Worm (Caenorhabditis elegans) whole organism, L4 larva: Measurements from ENCODE around the gene fipr-4.

Experiments
- D1046.2 ChIP-seq: fragments of 200-800 bp; sonication (Bioruptor generic); IDR thresholded peaks from 2 replicates; pipeline ENCODE4 v1.3.6; 2022; ENCODE audit warnings: missing genetic modification characterization, missing compliant biosample characterization
- F26F4.8 ChIP-seq: fragments of 200-800 bp; sonication (Bioruptor generic); conservative IDR thresholded peaks from 2 replicates; pipeline ENCODE4 v1.3.6; 2022; ENCODE audit warnings: missing genetic modification characterization, missing compliant biosample characterization
- F37D6.2 ChIP-seq: sonication (generic microtip); optimal IDR thresholded peaks from 2 replicates; lab custom pipeline; 2016; ENCODE audit warnings: mild to moderate bottlenecking, missing genetic modification characterization, missing compliant biosample characterization
- F44E2.7 ChIP-seq: fragments of 200-800 bp; sonication (Bioruptor generic); IDR thresholded peaks from 2 replicates; pipeline ENCODE4 v2.1.2; 2022; ENCODE audit warnings: missing genetic modification characterization, missing compliant biosample characterization
- R02D3.7 ChIP-seq: fragments of 150-350 bp; sonication (generic microtip); optimal IDR thresholded peaks from 3 replicates; lab custom pipeline; 2014; ENCODE audit warnings: missing biosample characterization, missing genetic modification characterization
- T26A8.4 ChIP-seq: fragments of 200-800 bp; sonication (Bioruptor generic); IDR thresholded peaks from 2 replicates; pipeline ENCODE4 v1.3.6; 2022; ENCODE audit warnings: missing genetic modification characterization, missing compliant biosample characterization
- Y105C5A.15 ChIP-seq: fragments of 200-800 bp; sonication (Bioruptor generic); IDR thresholded peaks from 2 replicates; pipeline ENCODE4 v1.3.6; 2022; ENCODE audit warnings: missing genetic modification characterization, missing compliant biosample characterization
- ama-1 ChIP-seq: fragments of 150-350 bp; optimal IDR thresholded peaks from 2 replicates; lab custom pipeline; 2014; ENCODE audit warnings: inconsistent platforms, mixed read lengths
- attf-4 ChIP-seq: sonication (generic microtip); optimal IDR thresholded peaks from 3 replicates; lab custom pipeline; 2017; ENCODE audit warnings: missing biosample characterization, missing genetic modification characterization
- ceh-20 ChIP-seq: fragments of 200-800 bp; sonication (Bioruptor generic); IDR thresholded peaks from 2 replicates; pipeline ENCODE4 v1.3.6; 2022; ENCODE audit warnings: missing genetic modification reagents, missing genetic modification characterization, missing compliant biosample characterization
- ceh-44 ChIP-seq: fragments of 200-800 bp; sonication (Bioruptor generic); IDR thresholded peaks from 2 replicates; pipeline ENCODE4 v1.3.6; 2022; ENCODE audit warnings: missing genetic modification reagents, missing genetic modification characterization, missing compliant biosample characterization
- ceh-82 ChIP-seq: sonication (generic microtip); optimal IDR thresholded peaks from 2 replicates; lab custom pipeline; 2017; ENCODE audit warnings: missing biosample characterization, missing genetic modification characterization
- daf-12 ChIP-seq: fragments of 150-350 bp; optimal IDR thresholded peaks from 2 replicates; lab custom pipeline; 2014; ENCODE audit warnings: missing biosample characterization, missing genetic modification reagents, missing genetic modification characterization
- daf-19 ChIP-seq: fragments of 200-800 bp; sonication (Bioruptor generic); conservative IDR thresholded peaks from 2 replicates; pipeline ENCODE4 v1.3.6; 2022; ENCODE audit warnings: missing genetic modification characterization, missing compliant biosample characterization
- daf-8 ChIP-seq: fragments of 200-800 bp; sonication (Bioruptor generic); IDR thresholded peaks from 2 replicates; pipeline ENCODE4 v1.3.6; 2022; ENCODE audit warnings: missing genetic modification characterization, missing compliant biosample characterization
- dmd-9 ChIP-seq: fragments of 200-800 bp; sonication (Bioruptor generic); IDR thresholded peaks from 2 replicates; pipeline ENCODE4 v1.3.6; 2022; ENCODE audit warnings: missing genetic modification reagents, missing genetic modification characterization, missing compliant biosample characterization
- dpl-1 ChIP-seq: fragments of 150-350 bp; optimal IDR thresholded peaks from 2 replicates; lab custom pipeline; 2014; ENCODE audit warnings: missing biosample characterization, missing genetic modification reagents, missing genetic modification characterization
- duxl-1 ChIP-seq: sonication (generic microtip); optimal IDR thresholded peaks from 2 replicates; lab custom pipeline; 2016; ENCODE audit warnings: mild to moderate bottlenecking, missing genetic modification characterization, moderate library complexity, missing compliant biosample characterization; ENCODE audit not compliant: poor library complexity
- egl-27 ChIP-seq: sonication (generic microtip); optimal IDR thresholded peaks from 3 replicates; lab custom pipeline; 2017; ENCODE audit warnings: missing biosample characterization, missing genetic modification reagents, missing genetic modification characterization
- egl-43 ChIP-seq: fragments of 200-800 bp; sonication (Bioruptor generic); IDR thresholded peaks from 2 replicates; pipeline ENCODE4 v1.3.6; 2022; ENCODE audit warnings: missing genetic modification reagents, missing genetic modification characterization, missing compliant biosample characterization
- fos-1 ChIP-seq: fragments of 150-350 bp; optimal IDR thresholded peaks from 2 replicates; lab custom pipeline; 2014; ENCODE audit warnings: missing biosample characterization, missing genetic modification characterization
- hif-1 ChIP-seq, 2 experiments: sonication (generic microtip); optimal IDR thresholded peaks; 2 replicates each; lab custom pipeline; 2016 to 2017; ENCODE audit warnings: missing compliant biosample characterization in 2 of 2, missing genetic modification characterization in 2 of 2, missing genetic modification reagents in 2 of 2, missing genotype in 2 of 2, mild to moderate bottlenecking in 1 of 2
- hlh-11 ChIP-seq: fragments of 200-800 bp; sonication (Bioruptor generic); optimal IDR thresholded peaks from 2 replicates; lab custom pipeline; 2018; ENCODE audit warnings: mild to moderate bottlenecking, missing genetic modification characterization, missing compliant biosample characterization
- lin-1 ChIP-seq: fragments of 200-800 bp; sonication (Bioruptor generic); IDR thresholded peaks from 2 replicates; pipeline ENCODE4 v1.3.6; 2022; ENCODE audit warnings: missing genetic modification reagents, missing genetic modification characterization, missing compliant biosample characterization
- lin-29 ChIP-seq: fragments of 200-800 bp; sonication (Bioruptor generic); IDR thresholded peaks from 2 replicates; pipeline ENCODE4 v1.3.6; 2022; ENCODE audit warnings: missing genetic modification reagents, missing genetic modification characterization, missing compliant biosample characterization
- lin-38 ChIP-seq: fragments of 200-800 bp; sonication (Bioruptor generic); IDR thresholded peaks from 2 replicates; pipeline ENCODE4 v1.3.6; 2022; ENCODE audit warnings: missing genetic modification reagents, missing genetic modification characterization, missing compliant biosample characterization
- mdt-29 ChIP-seq: fragments of 200-800 bp; sonication (Bioruptor generic); IDR thresholded peaks from 2 replicates; pipeline ENCODE4 v1.3.6; 2022; ENCODE audit warnings: missing genetic modification reagents, missing genetic modification characterization, missing compliant biosample characterization
- mes-2 ChIP-seq: sonication (generic microtip); optimal IDR thresholded peaks from 2 replicates; lab custom pipeline; 2016; ENCODE audit warnings: missing genotype, mild to moderate bottlenecking, missing genetic modification characterization, missing compliant biosample characterization; ENCODE audit not compliant: poor library complexity, severe bottlenecking
- mxl-2 ChIP-seq: fragments of 200-800 bp; sonication (Bioruptor generic); conservative IDR thresholded peaks from 2 replicates; pipeline ENCODE4 v1.3.6; 2022; ENCODE audit warnings: missing genetic modification reagents, missing genetic modification characterization, missing compliant biosample characterization
- nhr-102 ChIP-seq: sonication (generic microtip); optimal IDR thresholded peaks from 2 replicates; lab custom pipeline; 2016; ENCODE audit warnings: mild to moderate bottlenecking, missing genetic modification characterization, moderate library complexity, missing compliant biosample characterization
- nhr-11 ChIP-seq: fragments of 150-350 bp; optimal IDR thresholded peaks from 2 replicates; lab custom pipeline; 2014; ENCODE audit warnings: missing biosample characterization, missing genetic modification characterization
- nhr-111 ChIP-seq: fragments of 200-800 bp; sonication (Bioruptor generic); optimal IDR thresholded peaks from 2 replicates; lab custom pipeline; 2018; ENCODE audit warnings: mild to moderate bottlenecking, missing genetic modification characterization, missing compliant biosample characterization
- nhr-237 ChIP-seq: sonication (generic microtip); optimal IDR thresholded peaks from 2 replicates; lab custom pipeline; 2017; ENCODE audit warnings: missing biosample characterization, missing genetic modification characterization
- nhr-28 ChIP-seq: fragments of 150-350 bp; optimal IDR thresholded peaks from 2 replicates; lab custom pipeline; 2014; ENCODE audit warnings: missing biosample characterization, missing genetic modification characterization
- nhr-41 ChIP-seq: fragments of 200-800 bp; sonication (Bioruptor generic); IDR thresholded peaks from 2 replicates; pipeline ENCODE4 v1.3.6; 2022; ENCODE audit warnings: missing genetic modification reagents, missing genetic modification characterization, missing compliant biosample characterization
- nhr-77 ChIP-seq: fragments of 150-350 bp; optimal IDR thresholded peaks from 2 replicates; lab custom pipeline; 2014; ENCODE audit warnings: missing biosample characterization, missing genetic modification characterization
- rbr-2 ChIP-seq: sonication (generic microtip); optimal IDR thresholded peaks from 2 replicates; lab custom pipeline; 2016; ENCODE audit warnings: missing genotype, missing genetic modification characterization, missing compliant biosample characterization
- saeg-2 ChIP-seq: fragments of 200-800 bp; sonication (Bioruptor generic); IDR thresholded peaks from 2 replicates; pipeline ENCODE4 v1.3.6; 2022; ENCODE audit warnings: missing genetic modification reagents, missing genetic modification characterization, missing compliant biosample characterization
- sdz-12 ChIP-seq: fragments of 200-800 bp; sonication (Bioruptor generic); optimal IDR thresholded peaks from 2 replicates; lab custom pipeline; 2018; ENCODE audit warnings: mild to moderate bottlenecking, missing genetic modification characterization, missing compliant biosample characterization
- set-16 ChIP-seq: fragments of 200-800 bp; sonication (Bioruptor generic); IDR thresholded peaks from 2 replicates; pipeline ENCODE4 v1.3.6; 2022; ENCODE audit warnings: missing genetic modification reagents, missing genetic modification characterization, missing compliant biosample characterization
- snpc-1.2 ChIP-seq: fragments of 200-800 bp; sonication (Bioruptor generic); IDR thresholded peaks from 2 replicates; pipeline ENCODE4 v1.3.6; 2022; ENCODE audit warnings: missing genetic modification reagents, missing genetic modification characterization, missing compliant biosample characterization
- snpc-4 ChIP-seq: fragments of 150-350 bp; optimal IDR thresholded peaks from 2 replicates; lab custom pipeline; 2014; ENCODE audit warnings: missing biosample characterization, missing genetic modification characterization
- spr-1 ChIP-seq: sonication (generic microtip); optimal IDR thresholded peaks from 2 replicates; lab custom pipeline; 2016; ENCODE audit warnings: mild to moderate bottlenecking, missing genetic modification characterization, missing compliant biosample characterization
- tra-1 ChIP-seq: fragments of 200-800 bp; sonication (Bioruptor generic); IDR thresholded peaks from 2 replicates; pipeline ENCODE4 v1.3.6; 2022; ENCODE audit warnings: missing genetic modification reagents, missing genetic modification characterization, missing compliant biosample characterization
- zfp-2 ChIP-seq: sonication (generic microtip); optimal IDR thresholded peaks from 2 replicates; lab custom pipeline; 2016; ENCODE audit warnings: mild to moderate bottlenecking, missing genetic modification characterization, missing compliant biosample characterization
- zip-11 ChIP-seq: fragments of 200-800 bp; sonication (Bioruptor generic); IDR thresholded peaks from 2 replicates; pipeline ENCODE4 v1.3.6; 2022; ENCODE audit warnings: missing genetic modification characterization, missing compliant biosample characterization
- zip-2 ChIP-seq: fragments of 150-350 bp; optimal IDR thresholded peaks from 2 replicates; lab custom pipeline; 2014; ENCODE audit warnings: missing biosample characterization, missing genetic modification characterization

Gene fipr-4

ce11 chrV:10210244-10210643 lies 18.0 kb downstream of the fipr-4 start, which contains the start of gene tftc-3:
Gene tftc-3, minus strand, starts transcription at chrV:10210344.
- TF ChIP-seq F44E2.7 (GFP tag; lab: Robert Waterston, UW): no peak
- TF ChIP-seq nhr-28 (tag; lab: Kevin White, UChicago): no peak
- TF ChIP-seq duxl-1: peak; percentile 35

- TF ChIP-seq set-16 (GFP tag; lab: Robert Waterston, UW) (no peak), snpc-1.2 (GFP tag; lab: Robert Waterston, UW) (no peak), Y105C5A.15 (GFP tag; lab: Robert Waterston, UW) (no peak), daf-8 (GFP tag; lab: Robert Waterston, UW) (no peak), lin-29 (no peak), T26A8.4 (GFP tag; lab: Robert Waterston, UW) (no peak), fos-1 (tag; lab: Kevin White, UChicago) (no peak), zip-2 (tag; lab: Kevin White, UChicago) (no peak), rbr-2 (tag; lab: Kevin White, UChicago) (no peak), attf-4 (tag; lab: Kevin White, UChicago) (no peak), saeg-2 (GFP tag; lab: Robert Waterston, UW) (no peak), F26F4.8 (no peak), F44E2.7 (GFP tag; lab: Robert Waterston, UW) (no peak), egl-27 (tag; lab: Kevin White, UChicago) (no peak), ceh-44 (GFP tag; lab: Robert Waterston, UW) (no peak), nhr-41 (GFP tag; lab: Robert Waterston, UW) (no peak), zip-11 (no peak), tra-1 (no peak)
Measured at ce11 chrV:10206502-10206901, 21.8 kb downstream of the fipr-4 start, which contains the start of gene rpc-25. Gene rpc-25, minus strand, starts transcription at chrV:10206602.

ce11 chrV:10205483-10205882 lies 22.8 kb downstream of the fipr-4 start, which contains the start of gene ZK856.16:
Gene ZK856.16, minus strand, starts transcription at chrV:10205583.
- TF ChIP-seq D1046.2 (no peak), nhr-11 (tag; lab: Kevin White, UChicago) (no peak), lin-1 (GFP tag; lab: Robert Waterston, UW) (no peak), dmd-9 (no peak), hlh-11 (tag; lab: Kevin White, UChicago) (no peak), lin-38 (no peak), ceh-82 (tag; lab: Kevin White, UChicago) (no peak), hif-1 (tag; optimal IDR thresholded peaks at IDR 0.05; lab: Kevin White, UChicago) (no peak), zfp-2 (tag; lab: Kevin White, UChicago) (no peak), sdz-12 (GFP tag; lab: Kevin White, UChicago) (no peak), nhr-77 (no peak), mdt-29 (GFP tag; lab: Robert Waterston, UW) (no peak), daf-19 (GFP tag; lab: Robert Waterston, UW) (no peak), snpc-1.2 (GFP tag; lab: Robert Waterston, UW) (no peak)
- TF ChIP-seq, all 104 proteins: peak for 0

- TF ChIP-seq daf-12 (no peak), nhr-77 (peak; percentile 10), rbr-2 (tag; lab: Kevin White, UChicago) (peak; percentile 62), nhr-28 (tag; lab: Kevin White, UChicago) (peak; percentile 47), snpc-4 (no peak), nhr-237 (tag; lab: Kevin White, UChicago) (no peak), nhr-102 (tag; lab: Kevin White, UChicago) (peak; percentile 64), mxl-2 (GFP tag; lab: Robert Waterston, UW) (no peak), ama-1 (lab: Kevin White, UChicago) (peak; percentile 37), dpl-1 (GFP tag; lab: Kevin White, UChicago) (peak; percentile 57), F37D6.2 (tag; lab: Kevin White, UChicago) (no peak), ceh-20 (GFP tag; lab: Robert Waterston, UW) (no peak), lin-1 (GFP tag; lab: Robert Waterston, UW) (no peak), R02D3.7 (tag; lab: Kevin White, UChicago) (peak; percentile 13), nhr-111 (no peak), spr-1 (tag; lab: Kevin White, UChicago) (no peak), mes-2 (peak; percentile 72), egl-43 (no peak), Y105C5A.15 (GFP tag; lab: Robert Waterston, UW) (no peak), F44E2.7 (GFP tag; lab: Robert Waterston, UW) (no peak), fos-1 (tag; lab: Kevin White, UChicago) (no peak)
Measured at ce11 chrV:10204863-10205338, 23.4 kb downstream of the fipr-4 start, which contains the start of the genes ZK856.19 and ZK856.11. Gene ZK856.19, minus strand, starts transcription at chrV:10204913. Gene ZK856.11, minus strand, starts transcription at chrV:10204938.
